Worm (Caenorhabditis elegans): ENCODE results near the gene F35G2.5.

F35G2.5 gene

ce11 chrIV:12265877-12266276, 46.5 kb downstream of the F35G2.5 start:
- no peak for TF ChIP-seq unc-120 (tag; optimal IDR thresholded peaks at IDR 0.05; ENCODE audit: poor library complexity, severe bottlenecking)
- no peak for TF ChIP-seq ceh-43 (GFP tag; optimal IDR thresholded peaks at IDR 0.05)
- no peak for TF ChIP-seq sem-2 (GFP tag; optimal IDR thresholded peaks at IDR 0.05)
- no peak for TF ChIP-seq blmp-1 (tag; optimal IDR thresholded peaks at IDR 0.05)
- no peak for TF ChIP-seq ceh-39 (tag; optimal IDR thresholded peaks at IDR 0.05)
- TF ChIP-seq nhr-2 (tag; optimal IDR thresholded peaks at IDR 0.05) = no peak
- TF ChIP-seq lin-32 (GFP tag; optimal IDR thresholded peaks at IDR 0.05) = no peak
- TF ChIP-seq lin-13 (tag; optimal IDR thresholded peaks at IDR 0.05) = no peak
- TF ChIP-seq sptf-1 (tag; optimal IDR thresholded peaks at IDR 0.05) = no peak
- TF ChIP-seq M03D4.4 (tag; optimal IDR thresholded peaks at IDR 0.05) = no peak
- no peak for TF ChIP-seq ceh-83 (GFP tag; optimal IDR thresholded peaks at IDR 0.05)
- TF ChIP-seq mls-2 (tag; optimal IDR thresholded peaks at IDR 0.05) = no peak
- no peak for TF ChIP-seq tbx-8 (GFP tag; optimal IDR thresholded peaks at IDR 0.05)
- no peak for TF ChIP-seq nhr-237 (tag; optimal IDR thresholded peaks at IDR 0.05)
- no peak for TF ChIP-seq bed-3 (GFP tag; optimal IDR thresholded peaks at IDR 0.05)
- no peak for TF ChIP-seq drap-1 (GFP tag; optimal IDR thresholded peaks at IDR 0.05)

- TF ChIP-seq snpc-4 (tag; optimal IDR thresholded peaks at IDR 0.05) (no peak), nhr-237 (tag; optimal IDR thresholded peaks at IDR 0.05) (peak; percentile 58), tbx-8 (GFP tag; optimal IDR thresholded peaks at IDR 0.05) (no peak), drap-1 (GFP tag; optimal IDR thresholded peaks at IDR 0.05) (no peak), nhr-2 (tag; optimal IDR thresholded peaks at IDR 0.05) (no peak), lin-32 (GFP tag; optimal IDR thresholded peaks at IDR 0.05) (no peak), lin-13 (tag; optimal IDR thresholded peaks at IDR 0.05) (peak; percentile 61), unc-62 (GFP tag; optimal IDR thresholded peaks at IDR 0.05) (peak; percentile 37), ztf-11 (tag; optimal IDR thresholded peaks at IDR 0.05) (no peak), blmp-1 (tag; optimal IDR thresholded peaks at IDR 0.05) (no peak), unc-120 (tag; optimal IDR thresholded peaks at IDR 0.05; ENCODE audit: poor library complexity, severe bottlenecking) (peak; percentile 73), nhr-12 (tag; optimal IDR thresholded peaks at IDR 0.05) (no peak), cnd-1 (tag; optimal IDR thresholded peaks at IDR 0.05) (no peak), mls-2 (tag; optimal IDR thresholded peaks at IDR 0.05) (no peak), unc-39 (tag; optimal IDR thresholded peaks at IDR 0.05) (no peak), zip-8 (tag; optimal IDR thresholded peaks at IDR 0.05) (no peak), elt-1 (tag; optimal IDR thresholded peaks at IDR 0.05; ENCODE audit: borderline replicate concordance, insufficient read depth) (no peak), flh-1 (GFP tag; optimal IDR thresholded peaks at IDR 0.05) (no peak), mep-1 (tag; optimal IDR thresholded peaks at IDR 0.05) (peak; percentile 71), hlh-1 (tag; optimal IDR thresholded peaks at IDR 0.05) (peak; percentile 92), ceh-43 (GFP tag; optimal IDR thresholded peaks at IDR 0.05) (peak; percentile 52), sptf-1 (tag; optimal IDR thresholded peaks at IDR 0.05) (no peak), ham-2 (GFP tag; optimal IDR thresholded peaks at IDR 0.05) (peak; percentile 65), M03D4.4 (tag; optimal IDR thresholded peaks at IDR 0.05) (no peak), bed-3 (GFP tag; optimal IDR thresholded peaks at IDR 0.05) (no peak), ceh-83 (GFP tag; optimal IDR thresholded peaks at IDR 0.05) (no peak), pha-4 (tag; optimal IDR thresholded peaks at IDR 0.05) (peak; percentile 40), mab-5 (tag; optimal IDR thresholded peaks at IDR 0.05) (no peak), elt-3 (tag; optimal IDR thresholded peaks at IDR 0.05) (no peak), nhr-76 (tag; optimal IDR thresholded peaks at IDR 0.05) (no peak), ceh-39 (tag; optimal IDR thresholded peaks at IDR 0.05) (peak; percentile 45), sem-2 (GFP tag; optimal IDR thresholded peaks at IDR 0.05) (no peak), lsy-2 (tag; optimal IDR thresholded peaks at IDR 0.05) (peak; percentile 96), nhr-28 (tag; optimal IDR thresholded peaks at IDR 0.05) (no peak), ces-1 (GFP tag; optimal IDR thresholded peaks at IDR 0.05) (peak; percentile 73)
Measured at ce11 chrIV:12268272-12269045, 49.0 kb downstream of the F35G2.5 start, which contains the start of the genes ppm-1.H and rpl-34. Gene ppm-1.H (minus strand): TSS chrIV:12268322. Gene rpl-34 (plus strand): TSS chrIV:12268995.

ce11 chrIV:12270392-12270791, 51.0 kb downstream of the F35G2.5 start, which contains the start of gene C42C1.3:
Gene C42C1.3 (minus strand): TSS chrIV:12270492.
- TF ChIP-seq sem-2 (GFP tag; optimal IDR thresholded peaks at IDR 0.05) (no peak), elt-3 (tag; optimal IDR thresholded peaks at IDR 0.05) (no peak), ceh-83 (GFP tag; optimal IDR thresholded peaks at IDR 0.05) (no peak), nhr-76 (tag; optimal IDR thresholded peaks at IDR 0.05) (no peak), ceh-43 (GFP tag; optimal IDR thresholded peaks at IDR 0.05) (no peak), pha-4 (tag; optimal IDR thresholded peaks at IDR 0.05) (no peak), unc-120 (tag; optimal IDR thresholded peaks at IDR 0.05; ENCODE audit: poor library complexity, severe bottlenecking) (no peak), ces-1 (GFP tag; optimal IDR thresholded peaks at IDR 0.05) (no peak), bed-3 (GFP tag; optimal IDR thresholded peaks at IDR 0.05) (no peak), elt-1 (tag; optimal IDR thresholded peaks at IDR 0.05; ENCODE audit: borderline replicate concordance, insufficient read depth) (no peak), hlh-1 (tag; optimal IDR thresholded peaks at IDR 0.05) (no peak), sptf-1 (tag; optimal IDR thresholded peaks at IDR 0.05) (no peak), ham-2 (GFP tag; optimal IDR thresholded peaks at IDR 0.05) (no peak), cnd-1 (tag; optimal IDR thresholded peaks at IDR 0.05) (no peak), flh-1 (GFP tag; optimal IDR thresholded peaks at IDR 0.05) (no peak), lin-13 (tag; optimal IDR thresholded peaks at IDR 0.05) (no peak), zip-8 (tag; optimal IDR thresholded peaks at IDR 0.05) (no peak), nhr-28 (tag; optimal IDR thresholded peaks at IDR 0.05) (no peak), lin-32 (GFP tag; optimal IDR thresholded peaks at IDR 0.05) (no peak)

Measured in whole organism, mixed stage, embryonic.